Fruit fly (Drosophila melanogaster) whole organism, wandering third instar larva: ENCODE data around the gene Met75Cb.

Source experiments
- dsf ChIP-seq: sonication (Bioruptor generic); optimal IDR thresholded peaks from 2 replicates; lab custom pipeline; 2016; ENCODE audit warnings: missing biosample characterization, missing genetic modification characterization, borderline replicate concordance
- fru ChIP-seq: fragments of 200-800 bp; sonication (Bioruptor generic); optimal IDR thresholded peaks from 3 replicates; lab custom pipeline; 2016; ENCODE audit warnings: missing biosample characterization, mild to moderate bottlenecking, missing genetic modification characterization
- lola ChIP-seq: fragments of >200 bp; optimal IDR thresholded peaks from 2 replicates; lab custom pipeline; 2017; ENCODE audit warnings: missing biosample characterization, missing genetic modification characterization
- psq ChIP-seq: fragments of 200-800 bp; sonication (Bioruptor generic); optimal IDR thresholded peaks from 3 replicates; lab custom pipeline; 2017; ENCODE audit warnings: missing biosample characterization, mild to moderate bottlenecking, missing genetic modification characterization, moderate library complexity
- woc ChIP-seq: sonication (Bioruptor generic); optimal IDR thresholded peaks from 2 replicates; lab custom pipeline; 2016; ENCODE audit warnings: missing biosample characterization, mild to moderate bottlenecking, missing genetic modification characterization

DNA sequence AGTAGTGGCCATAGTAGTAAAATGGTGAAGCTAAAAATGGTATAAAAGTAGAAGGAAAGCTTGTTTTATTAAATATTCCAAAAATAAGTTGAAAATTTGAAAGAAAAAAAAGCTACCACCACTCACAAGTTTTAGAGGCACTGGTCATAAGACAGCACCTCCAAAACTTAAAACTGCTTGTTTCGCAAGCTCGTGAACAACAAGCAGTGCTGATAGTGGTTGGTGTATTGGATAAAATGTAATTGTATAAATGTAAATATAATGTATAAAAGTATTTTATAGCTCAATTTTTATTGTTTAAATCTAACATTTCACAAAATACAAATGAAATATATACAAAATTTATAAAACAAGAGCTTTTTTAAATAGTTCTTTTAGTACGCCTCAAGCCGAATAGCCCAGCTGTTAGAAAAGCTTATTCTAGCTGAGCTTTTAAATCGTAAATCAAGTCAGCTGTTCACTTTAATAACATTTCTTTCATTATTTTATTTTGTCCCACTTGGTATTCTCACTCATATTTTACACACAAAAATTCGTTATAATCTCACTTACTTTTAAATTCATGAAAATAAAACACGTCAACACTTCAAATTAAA, 9.0 kb downstream of the Met75Cb start:
- TF ChIP-seq lola (GFP tag; lab: Kevin White, UChicago) (no peak), fru (no peak), psq (GFP tag; lab: Kevin White, UChicago) (no peak), dsf (GFP tag; lab: Kevin White, UChicago) (no peak), woc (GFP tag; lab: Kevin White, UChicago) (no peak)
